Fruit fly (Drosophila melanogaster): ENCODE results near the gene CG15577.

Gene CG15577

dm6 chrX:4246039-4246438 lies 30.8 kb downstream of the CG15577 start, which contains the start of gene Muc4B:
Muc4B (minus strand) TSS chrX:4246139.
- no peak for TF ChIP-seq CG6276 (GFP tag; optimal IDR thresholded peaks at IDR 0.05)
- no peak for TF ChIP-seq CG8632 (GFP tag; optimal IDR thresholded peaks at IDR 0.05)
- TF ChIP-seq CG16779 (tag; optimal IDR thresholded peaks at IDR 0.05), result no peak
- no peak for TF ChIP-seq CG8119 (GFP tag; IDR thresholded peaks at IDR 0.05)
- no peak for TF ChIP-seq Met (GFP tag; optimal IDR thresholded peaks at IDR 0.05)
- TF ChIP-seq CG31627 (GFP tag; optimal IDR thresholded peaks at IDR 0.05), result no peak
- TF ChIP-seq Lpt (GFP tag; optimal IDR thresholded peaks at IDR 0.05), result no peak
- no peak for TF ChIP-seq CG3919 (GFP tag; optimal IDR thresholded peaks at IDR 0.05)
- TF ChIP-seq cyc (GFP tag; optimal IDR thresholded peaks at IDR 0.05), result no peak
- no peak for TF ChIP-seq Eip78C (GFP tag)
- no peak for TF ChIP-seq CG6792 (GFP tag; optimal IDR thresholded peaks at IDR 0.05)
- TF ChIP-seq fd85E (GFP tag; optimal IDR thresholded peaks at IDR 0.05), result no peak
- TF ChIP-seq salr (GFP tag; optimal IDR thresholded peaks at IDR 0.05), result no peak
- no peak for TF ChIP-seq CG11902 (GFP tag; optimal IDR thresholded peaks at IDR 0.05)
- TF ChIP-seq CG9139 (GFP tag; optimal IDR thresholded peaks at IDR 0.05), result no peak
- TF ChIP-seq Hr38 (GFP tag; optimal IDR thresholded peaks at IDR 0.05), result no peak
- no peak for TF ChIP-seq OdsH (GFP tag; optimal IDR thresholded peaks at IDR 0.05)
- no peak for TF ChIP-seq CG32006 (GFP tag; optimal IDR thresholded peaks at IDR 0.05)
- no peak for TF ChIP-seq vri (GFP tag; optimal IDR thresholded peaks at IDR 0.05)
- TF ChIP-seq acj6 (GFP tag; optimal IDR thresholded peaks at IDR 0.05), result no peak

- TF ChIP-seq Gug (GFP tag; IDR thresholded peaks at IDR 0.05), result no peak
- TF ChIP-seq CG31627 (GFP tag; optimal IDR thresholded peaks at IDR 0.05), result no peak
- TF ChIP-seq CG11762 (GFP tag; optimal IDR thresholded peaks at IDR 0.05; ENCODE audit: insufficient read depth), result no peak
Measured at dm6 chrX:4242726-4243125, 34.1 kb downstream of the CG15577 start, which contains the start of gene Femcoat. Femcoat (minus strand) TSS chrX:4242826.

dm6 chrX:4240146-4240545 lies 36.7 kb downstream of the CG15577 start:
- TF ChIP-seq eg (GFP tag; IDR thresholded peaks at IDR 0.05), result no peak
- no peak for TF ChIP-seq Blimp-1 (GFP tag; optimal IDR thresholded peaks at IDR 0.05)

All from whole organism, prepupa.